Fruit fly (Drosophila melanogaster) whole organism, embryonic: ENCODE data around the gene CG4025.

Source experiments
- Atf-2 ChIP-seq: fragments of 200-800 bp; sonication (Bioruptor generic); optimal IDR thresholded peaks from 2 replicates; lab custom pipeline; 2016; ENCODE audit warnings: missing biosample characterization, missing genetic modification characterization
- Atf3 ChIP-seq: fragments of 200-800 bp; sonication (Bioruptor generic); optimal IDR thresholded peaks from 3 replicates; lab custom pipeline; 2016; ENCODE audit warnings: missing biosample characterization, missing genetic modification characterization
- CG10366 ChIP-seq: fragments of 200-800 bp; sonication (Bioruptor generic); IDR thresholded peaks from 2 replicates; pipeline ENCODE4 v1.3.6; 2022; ENCODE audit warnings: missing biosample characterization, missing genetic modification characterization
- CG11723 ChIP-seq: fragments of 200-800 bp; sonication (Bioruptor generic); optimal IDR thresholded peaks from 2 replicates; lab custom pipeline; 2017; ENCODE audit warnings: missing biosample characterization, mild to moderate bottlenecking, missing genetic modification characterization
- CG12942 ChIP-seq: fragments of 200-800 bp; sonication (Bioruptor generic); optimal IDR thresholded peaks from 3 replicates; lab custom pipeline; 2016; ENCODE audit warnings: missing biosample characterization, missing genetic modification characterization
- CG13296 ChIP-seq: fragments of 200-800 bp; sonication (Bioruptor generic); optimal IDR thresholded peaks from 3 replicates; lab custom pipeline; 2018; ENCODE audit warnings: missing biosample characterization, mild to moderate bottlenecking, missing genetic modification characterization
- CG13894 ChIP-seq: fragments of 200-800 bp; sonication (Bioruptor generic); optimal IDR thresholded peaks from 3 replicates; lab custom pipeline; 2018; ENCODE audit warnings: missing biosample characterization, mild to moderate bottlenecking, missing genetic modification characterization, moderate library complexity
- CG14441 ChIP-seq: fragments of 200-800 bp; sonication (Bioruptor generic); IDR thresholded peaks from 2 replicates; pipeline ENCODE4 v1.3.6; 2022; ENCODE audit warnings: missing biosample characterization, missing genetic modification characterization
- CG14710 ChIP-seq: fragments of 200-800 bp; sonication (Bioruptor generic); optimal IDR thresholded peaks from 3 replicates; lab custom pipeline; 2019; ENCODE audit warnings: missing biosample characterization, mild to moderate bottlenecking, missing genetic modification characterization, moderate library complexity
- CG1529 ChIP-seq: fragments of 200-800 bp; sonication (Bioruptor generic); optimal IDR thresholded peaks from 3 replicates; lab custom pipeline; 2018; ENCODE audit warnings: missing biosample characterization, missing genetic modification characterization
- CG1602 ChIP-seq: fragments of 200-800 bp; sonication (Bioruptor generic); optimal IDR thresholded peaks from 3 replicates; lab custom pipeline; 2016; ENCODE audit warnings: missing biosample characterization, missing genetic modification characterization
- CG17385 ChIP-seq: fragments of 200-800 bp; sonication (Bioruptor generic); optimal IDR thresholded peaks from 3 replicates; lab custom pipeline; 2018; ENCODE audit warnings: missing biosample characterization, mild to moderate bottlenecking, missing genetic modification characterization
- CG17612 ChIP-seq: fragments of 200-800 bp; sonication (Bioruptor generic); IDR thresholded peaks from 2 replicates; pipeline ENCODE4 v1.3.6; 2022; ENCODE audit warnings: missing biosample characterization, missing genetic modification characterization
- CG30403 ChIP-seq: fragments of 200-800 bp; sonication (Bioruptor generic); optimal IDR thresholded peaks from 3 replicates; lab custom pipeline; 2016; ENCODE audit warnings: missing biosample characterization, missing genetic modification characterization
- CG30431 ChIP-seq: fragments of 200-800 bp; sonication (Bioruptor generic); optimal IDR thresholded peaks from 2 replicates; lab custom pipeline; 2017; ENCODE audit warnings: missing biosample characterization, missing genetic modification characterization
- CG3163 ChIP-seq: fragments of 200-800 bp; sonication (Bioruptor generic); optimal IDR thresholded peaks from 3 replicates; lab custom pipeline; 2016; ENCODE audit warnings: missing biosample characterization, missing genetic modification characterization
- CG33557 ChIP-seq: fragments of 200-800 bp; sonication (Bioruptor generic); optimal IDR thresholded peaks from 2 replicates; lab custom pipeline; 2019; ENCODE audit warnings: missing biosample characterization, mild to moderate bottlenecking, missing genetic modification characterization, moderate library complexity
- CG4404 ChIP-seq: fragments of 200-800 bp; sonication (Bioruptor generic); IDR thresholded peaks from 2 replicates; pipeline ENCODE4 v1.3.6; 2022; ENCODE audit warnings: missing biosample characterization, missing genetic modification characterization
- CG4730 ChIP-seq: fragments of 200-800 bp; sonication (Bioruptor generic); IDR thresholded peaks from 2 replicates; pipeline ENCODE4 v1.3.6; 2022; ENCODE audit warnings: missing biosample characterization, missing genetic modification characterization
- CG7963 ChIP-seq: fragments of 200-800 bp; sonication (Bioruptor generic); IDR thresholded peaks from 3 replicates; pipeline ENCODE4 v1.3.6; 2022; ENCODE audit warnings: missing biosample characterization, missing genetic modification characterization; ENCODE audit not compliant: partially characterized antibody
- Fer2 ChIP-seq: fragments of 200-800 bp; sonication (Bioruptor generic); optimal IDR thresholded peaks from 2 replicates; lab custom pipeline; 2018; ENCODE audit warnings: missing biosample characterization, mild to moderate bottlenecking, missing genetic modification characterization, moderate library complexity
- HLH54F ChIP-seq: fragments of 200-800 bp; sonication (Bioruptor generic); optimal IDR thresholded peaks from 3 replicates; lab custom pipeline; 2016; ENCODE audit warnings: missing biosample characterization, missing genetic modification characterization
- Hmr ChIP-seq: fragments of 200-800 bp; sonication (Bioruptor generic); optimal IDR thresholded peaks from 3 replicates; lab custom pipeline; 2017; ENCODE audit warnings: mild to moderate bottlenecking, missing biosample characterization, missing genetic modification reagents, missing genetic modification characterization
- Hmx ChIP-seq: fragments of 200-800 bp; sonication (Bioruptor generic); optimal IDR thresholded peaks from 2 replicates; lab custom pipeline; 2016; ENCODE audit warnings: missing biosample characterization, missing genetic modification characterization
- Mes4 ChIP-seq: fragments of 200-800 bp; sonication (Bioruptor generic); optimal IDR thresholded peaks from 2 replicates; lab custom pipeline; 2016; ENCODE audit warnings: missing biosample characterization, missing genetic modification characterization
- Opbp ChIP-seq: fragments of 200-800 bp; sonication (Bioruptor generic); IDR thresholded peaks from 3 replicates; pipeline ENCODE4 v1.3.6; 2022; ENCODE audit warnings: missing biosample characterization, missing genetic modification characterization; ENCODE audit not compliant: partially characterized antibody
- Pdp1 ChIP-seq, 2 experiments: fragments of 200-800 bp; sonication (Bioruptor generic); optimal IDR thresholded peaks; 3 replicates each; lab custom pipeline; 2016; ENCODE audit warnings: missing biosample characterization in 2 of 2, missing genetic modification characterization in 2 of 2, mild to moderate bottlenecking in 1 of 2, moderate library complexity in 1 of 2
- Six4 ChIP-seq: fragments of 200-800 bp; sonication (Bioruptor generic); optimal IDR thresholded peaks from 2 replicates; lab custom pipeline; 2016; ENCODE audit warnings: missing biosample characterization, missing genetic modification characterization
- YL-1 ChIP-seq: fragments of 200-800 bp; sonication (Bioruptor generic); optimal IDR thresholded peaks from 3 replicates; lab custom pipeline; 2017; ENCODE audit warnings: missing biosample characterization, mild to moderate bottlenecking, missing genetic modification characterization
- ab ChIP-seq: fragments of 200-800 bp; sonication (Bioruptor generic); optimal IDR thresholded peaks from 2 replicates; lab custom pipeline; 2016; ENCODE audit warnings: missing biosample characterization, missing genetic modification characterization
- ac ChIP-seq: fragments of 200-800 bp; sonication (Bioruptor generic); optimal IDR thresholded peaks from 3 replicates; lab custom pipeline; 2017; ENCODE audit warnings: missing biosample characterization, mild to moderate bottlenecking, missing genetic modification characterization
- ara ChIP-seq: fragments of 200-800 bp; sonication (Bioruptor generic); IDR thresholded peaks from 2 replicates; pipeline ENCODE4 v1.3.6; 2022; ENCODE audit warnings: missing biosample characterization, missing genetic modification characterization
- bowl ChIP-seq: fragments of 200-800 bp; sonication (Bioruptor generic); IDR thresholded peaks from 2 replicates; pipeline ENCODE4 v1.3.6; 2022; ENCODE audit warnings: missing biosample characterization, missing genetic modification characterization
- crc ChIP-seq: fragments of 200-800 bp; sonication (Bioruptor generic); optimal IDR thresholded peaks from 2 replicates; lab custom pipeline; 2016; ENCODE audit warnings: missing biosample characterization, missing genetic modification characterization
- dan ChIP-seq: fragments of 200-800 bp; sonication (Bioruptor generic); IDR thresholded peaks from 2 replicates; pipeline ENCODE4 v1.3.6; 2022; ENCODE audit warnings: missing biosample characterization, missing genetic modification characterization
- dmrt11E ChIP-seq: fragments of 200-800 bp; sonication (Bioruptor generic); optimal IDR thresholded peaks from 3 replicates; lab custom pipeline; 2018; ENCODE audit warnings: missing biosample characterization, mild to moderate bottlenecking, missing genetic modification characterization, moderate library complexity
- dysf ChIP-seq: fragments of 200-800 bp; sonication (Bioruptor generic); IDR thresholded peaks from 3 replicates; pipeline ENCODE4 v1.3.6; 2022; ENCODE audit warnings: missing biosample characterization, missing genetic modification characterization
- gfzf ChIP-seq: fragments of 200-800 bp; sonication (Bioruptor generic); optimal IDR thresholded peaks from 2 replicates; lab custom pipeline; 2016; ENCODE audit warnings: missing biosample characterization, mild to moderate bottlenecking, missing genetic modification characterization, moderate library complexity
- gro ChIP-seq: fragments of 200-800 bp; sonication (Bioruptor generic); optimal IDR thresholded peaks from 2 replicates; lab custom pipeline; 2016; ENCODE audit warnings: missing biosample characterization, missing genetic modification characterization
- hb ChIP-seq: fragments of 200-800 bp; sonication (Bioruptor generic); IDR thresholded peaks from 3 replicates; pipeline ENCODE4 v1.3.6; 2022; ENCODE audit warnings: missing biosample characterization, missing genetic modification characterization; ENCODE audit not compliant: partially characterized antibody
- hbn ChIP-seq: fragments of 200-800 bp; sonication (Bioruptor generic); IDR thresholded peaks from 2 replicates; pipeline ENCODE4 v1.3.6; 2022; ENCODE audit warnings: missing biosample characterization, missing genetic modification characterization; ENCODE audit not compliant: partially characterized antibody
- ind ChIP-seq: fragments of 200-800 bp; sonication (Bioruptor generic); optimal IDR thresholded peaks from 3 replicates; lab custom pipeline; 2016; ENCODE audit warnings: missing biosample characterization, missing genetic modification characterization
- lilli ChIP-seq: fragments of 200-800 bp; sonication (Bioruptor generic); optimal IDR thresholded peaks from 3 replicates; lab custom pipeline; 2016; ENCODE audit warnings: missing biosample characterization, missing genetic modification characterization
- nmo ChIP-seq: fragments of 200-800 bp; sonication (Bioruptor generic); optimal IDR thresholded peaks from 2 replicates; lab custom pipeline; 2018; ENCODE audit warnings: missing biosample characterization, mild to moderate bottlenecking, missing genetic modification characterization, moderate library complexity
- otp ChIP-seq: fragments of 200-800 bp; sonication (Bioruptor generic); IDR thresholded peaks from 3 replicates; pipeline ENCODE4, ENCODE4 v1.3.6; 2022; ENCODE audit warnings: missing biosample characterization, missing genetic modification characterization
- pb ChIP-seq: fragments of 200-800 bp; sonication (Bioruptor generic); optimal IDR thresholded peaks from 3 replicates; lab custom pipeline; 2016; ENCODE audit warnings: missing biosample characterization, missing genetic modification characterization
- row ChIP-seq: fragments of 200-800 bp; sonication (Bioruptor generic); IDR thresholded peaks from 3 replicates; pipeline ENCODE4 v1.3.6; 2022; ENCODE audit warnings: missing biosample characterization, missing genetic modification characterization
- sens ChIP-seq: fragments of 200-800 bp; sonication (Bioruptor generic); peaks from one replicate; lab custom pipeline; 2016; ENCODE audit warnings: missing biosample characterization, missing genetic modification characterization
- so ChIP-seq: fragments of 200-800 bp; sonication (Bioruptor generic); IDR thresholded peaks from 3 replicates; pipeline ENCODE4 v1.3.6; 2022; ENCODE audit warnings: missing biosample characterization, missing genetic modification characterization
- wdn ChIP-seq: fragments of 200-800 bp; sonication (Bioruptor generic); IDR thresholded peaks from 2 replicates; pipeline ENCODE4 v1.3.6; 2022; ENCODE audit warnings: missing biosample characterization, missing genetic modification characterization
- zfh1 ChIP-seq: fragments of 200-800 bp; sonication (Bioruptor generic); IDR thresholded peaks from 3 replicates; pipeline ENCODE4 v1.3.6; 2022; ENCODE audit warnings: missing biosample characterization, missing genetic modification characterization

Gene CG4025

dm6 chrX:2036800-2037488, 39.8 kb upstream of the CG4025 start (continued):
- peak; percentile 19 for TF ChIP-seq CG30431 (GFP tag; lab: Kevin White, UChicago)
- TF ChIP-seq gro (GFP tag; lab: Kevin White, UChicago) = no peak
- TF ChIP-seq CG1529 (GFP tag; lab: Kevin White, UChicago) = peak; percentile 4
- TF ChIP-seq pb (GFP tag; lab: Kevin White, UChicago) = peak; percentile 44
- TF ChIP-seq YL-1 (GFP tag; lab: Kevin White, UChicago) = no peak
- peak; percentile 34 for TF ChIP-seq CG30403
- TF ChIP-seq nmo = peak; percentile 30
- no peak for TF ChIP-seq crc
- TF ChIP-seq Atf-2 = no peak
- TF ChIP-seq hbn (GFP tag; lab: Robert Waterston, UW) = no peak
- no peak for TF ChIP-seq CG4404 (GFP tag; lab: Robert Waterston, UW)
- TF ChIP-seq CG14441 (GFP tag; lab: Robert Waterston, UW) = no peak
- TF ChIP-seq wdn = no peak
- no peak for TF ChIP-seq Mes4 (GFP tag; lab: Kevin White, UChicago)
- no peak for TF ChIP-seq CG11723 (GFP tag; lab: Kevin White, UChicago)
- no peak for TF ChIP-seq hb (GFP tag; lab: Robert Waterston, UW)
- TF ChIP-seq Pdp1 (GFP tag; optimal IDR thresholded peaks at IDR 0.05; lab: Kevin White, UChicago) = no peak
- TF ChIP-seq ab = no peak
- TF ChIP-seq CG13296 (GFP tag; lab: Kevin White, UChicago) = no peak
- no peak for TF ChIP-seq Hmx (GFP tag; lab: Kevin White, UChicago)
- TF ChIP-seq CG13894 = no peak
- TF ChIP-seq Hmr = no peak
- no peak for TF ChIP-seq otp (GFP tag; lab: Robert Waterston, UW)
- TF ChIP-seq bowl (GFP tag; lab: Robert Waterston, UW) = no peak
- TF ChIP-seq sens (GFP tag; lab: Kevin White, UChicago) = peak; percentile 90
- peak; percentile 60 for TF ChIP-seq CG10366 (GFP tag; lab: Robert Waterston, UW)
- peak; percentile 14 for TF ChIP-seq HLH54F (GFP tag; lab: Kevin White, UChicago)
- TF ChIP-seq ind (GFP tag; lab: Kevin White, UChicago) = peak; percentile 33
- peak; percentile 14 for TF ChIP-seq CG12942
- TF ChIP-seq CG17612 (GFP tag; lab: Robert Waterston, UW) = no peak
- TF ChIP-seq gfzf (GFP tag; lab: Kevin White, UChicago) = no peak
- no peak for TF ChIP-seq Fer2 (tag; lab: Kevin White, UChicago)
- TF ChIP-seq dan (GFP tag; lab: Robert Waterston, UW) = no peak
- peak; percentile 28 for TF ChIP-seq lilli (GFP tag; lab: Kevin White, UChicago)
- no peak for TF ChIP-seq ara (GFP tag; lab: Robert Waterston, UW)
- TF ChIP-seq CG1602 (GFP tag; lab: Kevin White, UChicago) = no peak
- TF ChIP-seq CG7963 (GFP tag; lab: Robert Waterston, UW) = no peak
- TF ChIP-seq so (GFP tag; lab: Robert Waterston, UW) = no peak
- no peak for TF ChIP-seq ac (GFP tag; lab: Kevin White, UChicago)
- TF ChIP-seq CG17385 (GFP tag; lab: Kevin White, UChicago) = no peak
- TF ChIP-seq CG33557 = no peak
- TF ChIP-seq CG3163 = no peak
- TF ChIP-seq CG14710 (tag; lab: Kevin White, UChicago) = no peak
- TF ChIP-seq row = peak; percentile 92
- no peak for TF ChIP-seq CG4730
- TF ChIP-seq Six4 = peak; percentile 16
- TF ChIP-seq zfh1 (GFP tag; lab: Robert Waterston, UW) = 0 out of 3 replicates have a peak, but pooled peaks have one; percentile 15
- no peak for TF ChIP-seq dmrt11E (tag; lab: Kevin White, UChicago)
- no peak for TF ChIP-seq Opbp (GFP tag; lab: Robert Waterston, UW)
- no peak for TF ChIP-seq Atf3
- 0 out of 3 replicates have a peak, but pooled peaks have one; percentile 35 for TF ChIP-seq dysf (GFP tag; lab: Robert Waterston, UW)
